Worm (Caenorhabditis elegans) whole organism, mixed stage, embryonic: Measurements from ENCODE around the gene gtf-2E1.

Experiments used
- M03D4.4 ChIP-seq: sonication (generic microtip); optimal IDR thresholded peaks from 2 replicates; lab custom pipeline; 2017; ENCODE audit warnings: mild to moderate bottlenecking, missing genetic modification characterization, missing compliant biosample characterization
- blmp-1 ChIP-seq: fragments of 150-350 bp; optimal IDR thresholded peaks from 2 replicates; lab custom pipeline; 2014; ENCODE audit warnings: missing biosample characterization, missing genetic modification characterization
- ceh-39 ChIP-seq: fragments of 150-350 bp; optimal IDR thresholded peaks from 2 replicates; lab custom pipeline; 2014; ENCODE audit warnings: missing biosample characterization, missing genetic modification characterization
- ceh-83 ChIP-seq: fragments of 200-800 bp; sonication (Bioruptor generic); optimal IDR thresholded peaks from 2 replicates; lab custom pipeline; 2018; ENCODE audit warnings: mild to moderate bottlenecking, missing genetic modification characterization, missing compliant biosample characterization
- ces-1 ChIP-seq: fragments of 150-350 bp; optimal IDR thresholded peaks from 2 replicates; lab custom pipeline; 2014; ENCODE audit warnings: missing biosample characterization, missing genetic modification reagents, missing genetic modification characterization
- cnd-1 ChIP-seq: fragments of 200-800 bp; sonication (Bioruptor generic); optimal IDR thresholded peaks from 2 replicates; lab custom pipeline; 2018; ENCODE audit warnings: mild to moderate bottlenecking, missing genetic modification characterization, missing compliant biosample characterization
- elt-1 ChIP-seq: sonication (generic microtip); optimal IDR thresholded peaks from 2 replicates; lab custom pipeline; 2017; ENCODE audit warnings: missing genetic modification characterization, mild to moderate bottlenecking, missing compliant biosample characterization, antibody characterized with exemption, moderate library complexity, borderline replicate concordance; ENCODE audit not compliant: insufficient read depth
- elt-3 ChIP-seq: fragments of 150-350 bp; optimal IDR thresholded peaks from 2 replicates; lab custom pipeline; 2014; ENCODE audit warnings: missing biosample characterization, missing genetic modification characterization
- flh-1 ChIP-seq: fragments of 200-800 bp; sonication (Bioruptor generic); optimal IDR thresholded peaks from 2 replicates; lab custom pipeline; 2018; ENCODE audit warnings: mild to moderate bottlenecking, missing genetic modification characterization, moderate library complexity, missing compliant biosample characterization
- ham-2 ChIP-seq: fragments of 200-800 bp; sonication (Bioruptor generic); optimal IDR thresholded peaks from 2 replicates; lab custom pipeline; 2018; ENCODE audit warnings: mild to moderate bottlenecking, missing genetic modification characterization, missing compliant biosample characterization
- lin-13 ChIP-seq: fragments of 150-350 bp; optimal IDR thresholded peaks from 2 replicates; lab custom pipeline; 2014; ENCODE audit warnings: missing biosample characterization, missing genetic modification characterization
- lin-32 ChIP-seq: fragments of 200-800 bp; sonication (Bioruptor generic); optimal IDR thresholded peaks from 2 replicates; lab custom pipeline; 2018; ENCODE audit warnings: mild to moderate bottlenecking, missing genetic modification characterization, missing compliant biosample characterization
- lsy-2 ChIP-seq: fragments of 150-350 bp; optimal IDR thresholded peaks from 2 replicates; lab custom pipeline; 2014; ENCODE audit warnings: missing biosample characterization, missing genetic modification characterization
- mep-1 ChIP-seq: fragments of 150-350 bp; optimal IDR thresholded peaks from 2 replicates; lab custom pipeline; 2017; ENCODE audit warnings: missing biosample characterization, missing genetic modification reagents, missing genetic modification characterization, inconsistent platforms
- mls-2 ChIP-seq: sonication (generic microtip); optimal IDR thresholded peaks from 2 replicates; lab custom pipeline; 2016; ENCODE audit warnings: mild to moderate bottlenecking, missing genetic modification characterization, moderate library complexity, missing compliant biosample characterization
- nhr-12 ChIP-seq: fragments of 150-350 bp; optimal IDR thresholded peaks from 2 replicates; lab custom pipeline; 2014; ENCODE audit warnings: missing biosample characterization, missing genetic modification characterization
- nhr-2 ChIP-seq: fragments of 150-350 bp; optimal IDR thresholded peaks from 2 replicates; lab custom pipeline; 2014; ENCODE audit warnings: missing biosample characterization, missing genetic modification characterization
- nhr-237 ChIP-seq: fragments of 150-350 bp; optimal IDR thresholded peaks from 2 replicates; lab custom pipeline; 2014; ENCODE audit warnings: missing biosample characterization, missing genetic modification characterization
- pha-4 ChIP-seq: fragments of 150-350 bp; optimal IDR thresholded peaks from 2 replicates; lab custom pipeline; 2018; ENCODE audit warnings: missing biosample characterization, missing genetic modification reagents, missing genetic modification characterization
- sem-2 ChIP-seq: fragments of 200-800 bp; sonication (Bioruptor generic); optimal IDR thresholded peaks from 2 replicates; lab custom pipeline; 2018; ENCODE audit warnings: mild to moderate bottlenecking, missing genetic modification characterization, missing compliant biosample characterization
- snpc-4 ChIP-seq: fragments of 150-350 bp; optimal IDR thresholded peaks from 2 replicates; lab custom pipeline; 2014; ENCODE audit warnings: missing biosample characterization, missing genetic modification characterization
- sptf-1 ChIP-seq: sonication (generic microtip); optimal IDR thresholded peaks from 2 replicates; lab custom pipeline; 2017; ENCODE audit warnings: mild to moderate bottlenecking, missing genetic modification characterization, moderate library complexity, missing compliant biosample characterization
- tbx-8 ChIP-seq: fragments of 200-800 bp; sonication (Bioruptor generic); optimal IDR thresholded peaks from 2 replicates; lab custom pipeline; 2018; ENCODE audit warnings: mild to moderate bottlenecking, missing genetic modification characterization, moderate library complexity, missing compliant biosample characterization
- unc-120 ChIP-seq: sonication (generic microtip); optimal IDR thresholded peaks from 2 replicates; lab custom pipeline; 2017; ENCODE audit warnings: missing genetic modification characterization, missing compliant biosample characterization; ENCODE audit not compliant: poor library complexity, severe bottlenecking
- unc-62 ChIP-seq: fragments of 150-350 bp; optimal IDR thresholded peaks from 2 replicates; lab custom pipeline; 2014; ENCODE audit warnings: missing biosample characterization, missing genetic modification reagents, missing genetic modification characterization
- zip-8 ChIP-seq: fragments of 150-350 bp; optimal IDR thresholded peaks from 2 replicates; lab custom pipeline; 2014; ENCODE audit warnings: missing biosample characterization, missing genetic modification characterization

gtf-2E1 gene

ce11 chrIV:17249691-17250181 is 5.4 kb upstream of the gtf-2E1 start, which contains the start of gene eelo-2 (continued):
- peak; percentile 81 for TF ChIP-seq cnd-1 (tag; lab: Kevin White, UChicago)
- TF ChIP-seq blmp-1 (tag; lab: Kevin White, UChicago) = no peak
- TF ChIP-seq ham-2 = no peak
- no peak for TF ChIP-seq snpc-4 (tag; lab: Kevin White, UChicago)
- TF ChIP-seq ceh-83 (GFP tag; lab: Kevin White, UChicago) = no peak
- no peak for TF ChIP-seq tbx-8
- TF ChIP-seq, all 35 proteins: peak for 21

- TF ChIP-seq elt-3 (tag; lab: Kevin White, UChicago) = no peak
- TF ChIP-seq ceh-39 (tag; lab: Kevin White, UChicago) = no peak
- TF ChIP-seq nhr-2 = no peak
- no peak for TF ChIP-seq mep-1 (tag; lab: Kevin White, UChicago)
- no peak for TF ChIP-seq ceh-83 (GFP tag; lab: Kevin White, UChicago)
- no peak for TF ChIP-seq unc-62 (GFP tag; lab: Kevin White, UChicago)
Measured at ce11 chrIV:17253435-17253834, 1.7 kb upstream of the gtf-2E1 start.

- TF ChIP-seq ham-2 (no peak), nhr-2 (no peak), ceh-39 (tag; lab: Kevin White, UChicago) (no peak), elt-1 (tag; lab: Kevin White, UChicago) (no peak), sem-2 (no peak), elt-3 (tag; lab: Kevin White, UChicago) (no peak), ceh-83 (GFP tag; lab: Kevin White, UChicago) (no peak), tbx-8 (no peak), nhr-237 (tag; lab: Kevin White, UChicago) (no peak), ces-1 (GFP tag; lab: Kevin White, UChicago) (no peak)
Measured at ce11 chrIV:17258824-17259223, 3.7 kb downstream of the gtf-2E1 start.

- no peak for TF ChIP-seq pha-4
Measured at ce11 chrIV:17259310-17259709, 4.2 kb downstream of the gtf-2E1 start, which contains the start of gene phyh-1. Gene phyh-1, minus strand, starts transcription at chrIV:17259410.

- TF ChIP-seq nhr-237 (tag; lab: Kevin White, UChicago) (no peak), ceh-83 (GFP tag; lab: Kevin White, UChicago) (no peak), flh-1 (no peak), tbx-8 (no peak), zip-8 (tag; lab: Kevin White, UChicago) (no peak), sptf-1 (tag; lab: Kevin White, UChicago) (no peak)
Measured at ce11 chrIV:17262385-17262784, 7.3 kb downstream of the gtf-2E1 start, which contains the start of gene ZK550.6. Gene ZK550.6, minus strand, starts transcription at chrIV:17262485.

- no peak for TF ChIP-seq sem-2
- no peak for TF ChIP-seq nhr-12 (tag; lab: Kevin White, UChicago)
- TF ChIP-seq mep-1 (tag; lab: Kevin White, UChicago) = no peak
- TF ChIP-seq lin-13 (tag; lab: Kevin White, UChicago) = no peak
- TF ChIP-seq M03D4.4 (tag; lab: Kevin White, UChicago) = no peak
- no peak for TF ChIP-seq sptf-1 (tag; lab: Kevin White, UChicago)
- TF ChIP-seq nhr-2 = no peak
- no peak for TF ChIP-seq lin-32 (GFP tag; lab: Kevin White, UChicago)
- no peak for TF ChIP-seq ceh-39 (tag; lab: Kevin White, UChicago)
- no peak for TF ChIP-seq unc-62 (GFP tag; lab: Kevin White, UChicago)
- no peak for TF ChIP-seq blmp-1 (tag; lab: Kevin White, UChicago)
- no peak for TF ChIP-seq mls-2 (tag; lab: Kevin White, UChicago)
- TF ChIP-seq tbx-8 = no peak
- TF ChIP-seq ham-2 = no peak
- no peak for TF ChIP-seq lsy-2 (tag; lab: Kevin White, UChicago)
Measured at ce11 chrIV:17263714-17264113, 8.6 kb downstream of the gtf-2E1 start.

- no peak for TF ChIP-seq ham-2
- TF ChIP-seq unc-120 (tag; lab: Kevin White, UChicago) = no peak
- no peak for TF ChIP-seq lsy-2 (tag; lab: Kevin White, UChicago)
- no peak for TF ChIP-seq lin-32 (GFP tag; lab: Kevin White, UChicago)
- TF ChIP-seq, all 35 proteins: peak for 0
Measured at ce11 chrIV:17264714-17265113, 9.6 kb downstream of the gtf-2E1 start, which contains the start of gene F26D10.13. Gene F26D10.13, minus strand, starts transcription at chrIV:17264814.
